Worm (Caenorhabditis elegans) whole organism, early embryonic: ENCODE data around the gene spp-20.

Experiments used
- F13C5.2 ChIP-seq: sonication (generic microtip); optimal IDR thresholded peaks from 2 replicates; lab custom pipeline; 2017; ENCODE audit warnings: mild to moderate bottlenecking, missing genetic modification characterization, inconsistent platforms, missing compliant biosample characterization
- ama-1 ChIP-seq: fragments of 150-350 bp; optimal IDR thresholded peaks from 2 replicates; lab custom pipeline; 2014
- ceh-36 ChIP-seq: sonication (generic microtip); optimal IDR thresholded peaks from 2 replicates; lab custom pipeline; 2016; ENCODE audit warnings: missing genetic modification characterization, inconsistent platforms, missing compliant biosample characterization
- ets-7 ChIP-seq: sonication (generic microtip); optimal IDR thresholded peaks from 2 replicates; lab custom pipeline; 2016; ENCODE audit warnings: missing genotype, missing genetic modification characterization, missing compliant biosample characterization
- tbx-11 ChIP-seq: fragments of 200-800 bp; sonication (Bioruptor generic); IDR thresholded peaks from 2 replicates; pipeline ENCODE4 v1.3.6; 2022; ENCODE audit warnings: missing genetic modification characterization, missing compliant biosample characterization

ce11 chrV:6509717-6510116 is 48.3 kb downstream of the spp-20 start, which contains the start of gene ubh-2:
- TF ChIP-seq ets-7 (tag; lab: Kevin White, UChicago) (no peak), ama-1 (lab: Kevin White, UChicago) (no peak), ceh-36 (no peak), F13C5.2 (tag; lab: Kevin White, UChicago) (no peak), tbx-11 (GFP tag; lab: Robert Waterston, UW) (no peak)
